Fruit fly (Drosophila melanogaster) whole organism, embryonic: ENCODE measurements around the gene CG32440.
A peak's percentile ranks its signal among the peaks of the same experiment; 100 is the strongest.

Source experiments
- Abd-B ChIP-seq: fragments of 200-800 bp; sonication (Bioruptor generic); optimal IDR thresholded peaks from 2 replicates; lab custom pipeline; 2018; ENCODE audit warnings: missing biosample characterization, mild to moderate bottlenecking, missing genetic modification characterization, moderate library complexity
- Atf3 ChIP-seq: fragments of 200-800 bp; sonication (Bioruptor generic); optimal IDR thresholded peaks from 3 replicates; lab custom pipeline; 2016; ENCODE audit warnings: missing biosample characterization, missing genetic modification characterization
- Bteb2 ChIP-seq: fragments of 200-800 bp; sonication (Bioruptor generic); optimal IDR thresholded peaks from 2 replicates; lab custom pipeline; 2016; ENCODE audit warnings: missing biosample characterization, missing genetic modification characterization
- CG10366 ChIP-seq: fragments of 200-800 bp; sonication (Bioruptor generic); IDR thresholded peaks from 2 replicates; pipeline ENCODE4 v1.3.6; 2022; ENCODE audit warnings: missing biosample characterization, missing genetic modification characterization
- CG10462 ChIP-seq: fragments of 200-800 bp; sonication (Bioruptor generic); optimal IDR thresholded peaks from 2 replicates; lab custom pipeline; 2016; ENCODE audit warnings: missing biosample characterization, missing genetic modification characterization
- CG11093 ChIP-seq: fragments of 200-800 bp; sonication (Bioruptor generic); IDR thresholded peaks from 3 replicates; pipeline ENCODE4 v1.3.6; 2022; ENCODE audit warnings: missing biosample characterization, missing genetic modification characterization
- CG13894 ChIP-seq: fragments of 200-800 bp; sonication (Bioruptor generic); optimal IDR thresholded peaks from 3 replicates; lab custom pipeline; 2018; ENCODE audit warnings: missing biosample characterization, mild to moderate bottlenecking, missing genetic modification characterization, moderate library complexity
- CG14667 ChIP-seq: fragments of 200-800 bp; sonication (Bioruptor generic); IDR thresholded peaks from 2 replicates; pipeline ENCODE4 v1.3.6; 2022; ENCODE audit warnings: missing biosample characterization, missing genetic modification characterization
- CG15601 ChIP-seq: fragments of 200-800 bp; sonication (Bioruptor generic); optimal IDR thresholded peaks from 3 replicates; lab custom pipeline; 2019; ENCODE audit warnings: missing biosample characterization, mild to moderate bottlenecking, missing genetic modification characterization, moderate library complexity
- CG16815 ChIP-seq: fragments of 200-800 bp; sonication (Bioruptor generic); optimal IDR thresholded peaks from 3 replicates; lab custom pipeline; 2017; ENCODE audit warnings: missing biosample characterization, mild to moderate bottlenecking, missing genetic modification characterization
- CG2120 ChIP-seq: fragments of 200-800 bp; sonication (Bioruptor generic); optimal IDR thresholded peaks from 3 replicates; lab custom pipeline; 2016; ENCODE audit warnings: missing biosample characterization, missing genetic modification characterization
- CG2129 ChIP-seq: fragments of 200-800 bp; sonication (Bioruptor generic); IDR thresholded peaks from 2 replicates; pipeline ENCODE4 v1.3.6; 2022; ENCODE audit warnings: missing biosample characterization, missing genetic modification characterization; ENCODE audit not compliant: partially characterized antibody
- CG30431 ChIP-seq: fragments of 200-800 bp; sonication (Bioruptor generic); optimal IDR thresholded peaks from 2 replicates; lab custom pipeline; 2017; ENCODE audit warnings: missing biosample characterization, missing genetic modification characterization
- CG32767 ChIP-seq: fragments of 200-800 bp; sonication (Bioruptor generic); IDR thresholded peaks from 2 replicates; pipeline ENCODE4 v1.3.6; 2022; ENCODE audit warnings: missing biosample characterization, missing genetic modification characterization
- CG3726 ChIP-seq: fragments of 200-800 bp; sonication (Bioruptor generic); IDR thresholded peaks from 3 replicates; pipeline ENCODE4, ENCODE4 v1.3.6; 2022; ENCODE audit warnings: missing biosample characterization, missing genetic modification characterization
- CG5245 ChIP-seq: fragments of 200-800 bp; sonication (Bioruptor generic); optimal IDR thresholded peaks from 3 replicates; lab custom pipeline; 2016; ENCODE audit warnings: missing biosample characterization, missing genetic modification characterization
- CG6272 ChIP-seq: fragments of 200-800 bp; sonication (Bioruptor generic); IDR thresholded peaks from 2 replicates; pipeline ENCODE4 v1.3.6; 2022; ENCODE audit warnings: missing biosample characterization, missing genetic modification characterization
- CG6654 ChIP-seq: fragments of 200-800 bp; sonication (Bioruptor generic); optimal IDR thresholded peaks from 2 replicates; lab custom pipeline; 2017; ENCODE audit warnings: missing biosample characterization, mild to moderate bottlenecking, missing genetic modification characterization
- CG7357 ChIP-seq: fragments of 200-800 bp; sonication (Bioruptor generic); IDR thresholded peaks from 3 replicates; pipeline ENCODE4 v1.3.6; 2022; ENCODE audit warnings: missing biosample characterization, missing genetic modification characterization
- CG9437 ChIP-seq: fragments of 200-800 bp; sonication (Bioruptor generic); optimal IDR thresholded peaks from 2 replicates; lab custom pipeline; 2018; ENCODE audit warnings: missing biosample characterization, mild to moderate bottlenecking, missing genetic modification characterization
- D19A ChIP-seq: fragments of 200-800 bp; optimal IDR thresholded peaks from 3 replicates; lab custom pipeline; 2019; ENCODE audit warnings: missing biosample characterization, mild to moderate bottlenecking, missing genetic modification characterization, moderate library complexity
- D19B ChIP-seq: fragments of 200-800 bp; sonication (Bioruptor generic); optimal IDR thresholded peaks from 2 replicates; lab custom pipeline; 2017; ENCODE audit warnings: missing biosample characterization, mild to moderate bottlenecking, missing genetic modification characterization
- Dll ChIP-seq: fragments of 200-800 bp; sonication (Bioruptor generic); IDR thresholded peaks from 4 replicates; pipeline ENCODE4 v1.3.6; 2022; ENCODE audit warnings: missing biosample characterization, missing genetic modification characterization; ENCODE audit not compliant: partially characterized antibody
- ERR ChIP-seq: fragments of 200-800 bp; sonication (Bioruptor generic); optimal IDR thresholded peaks from 2 replicates; lab custom pipeline; 2016; ENCODE audit warnings: missing biosample characterization, missing genetic modification characterization
- Ets65A ChIP-seq: fragments of 200-800 bp; sonication (Bioruptor generic); peaks from one replicate; lab custom pipeline; 2016; ENCODE audit warnings: missing biosample characterization, missing genetic modification characterization
- Fer2 ChIP-seq: fragments of 200-800 bp; sonication (Bioruptor generic); optimal IDR thresholded peaks from 2 replicates; lab custom pipeline; 2018; ENCODE audit warnings: missing biosample characterization, mild to moderate bottlenecking, missing genetic modification characterization, moderate library complexity
- HLHmδ ChIP-seq: fragments of 200-800 bp; sonication (Bioruptor generic); optimal IDR thresholded peaks from 2 replicates; lab custom pipeline; 2018; ENCODE audit warnings: missing biosample characterization, mild to moderate bottlenecking, missing genetic modification characterization, moderate library complexity
- Hr39 ChIP-seq: fragments of >200 bp; optimal IDR thresholded peaks from 2 replicates; lab custom pipeline; 2017
- NC2α ChIP-seq: fragments of 200-800 bp; sonication (Bioruptor generic); optimal IDR thresholded peaks from 2 replicates; lab custom pipeline; 2016; ENCODE audit warnings: missing biosample characterization, missing genetic modification characterization
- Optix ChIP-seq: fragments of 200-800 bp; sonication (Bioruptor generic); IDR thresholded peaks from 3 replicates; pipeline ENCODE4 v1.3.6; 2022; ENCODE audit warnings: missing biosample characterization, missing genetic modification characterization
- Poxn ChIP-seq: fragments of 200-800 bp; sonication (Bioruptor generic); IDR thresholded peaks from 2 replicates; pipeline ENCODE4 v1.3.6; 2022; ENCODE audit warnings: missing biosample characterization, missing genetic modification characterization
- Scr ChIP-seq: fragments of 200-800 bp; sonication (Bioruptor generic); IDR thresholded peaks from 2 replicates; pipeline ENCODE4 v1.3.6; 2022; ENCODE audit warnings: missing biosample characterization, missing genetic modification characterization; ENCODE audit not compliant: partially characterized antibody
- Side ChIP-seq: fragments of 200-800 bp; sonication (Bioruptor generic); optimal IDR thresholded peaks from 2 replicates; lab custom pipeline; 2016; ENCODE audit warnings: missing biosample characterization, missing genetic modification characterization
- amos ChIP-seq: fragments of 200-800 bp; sonication (Bioruptor generic); IDR thresholded peaks from 2 replicates; pipeline ENCODE4 v1.3.6; 2022; ENCODE audit warnings: missing biosample characterization, missing genetic modification characterization; ENCODE audit not compliant: partially characterized antibody
- ap ChIP-seq: fragments of 200-800 bp; sonication (Bioruptor generic); IDR thresholded peaks from 2 replicates; pipeline ENCODE4 v1.3.6; 2022; ENCODE audit warnings: missing biosample characterization, missing genetic modification characterization
- bsh ChIP-seq, 2 experiments: fragments of 200-800 bp; sonication (Bioruptor generic); optimal IDR thresholded peaks; 2 replicates each; lab custom pipeline; 2017 to 2018; ENCODE audit warnings: mild to moderate bottlenecking in 2 of 2, missing biosample characterization in 2 of 2, missing genetic modification characterization in 2 of 2, moderate library complexity in 1 of 2
- crp ChIP-seq, 2 experiments: fragments of 200-800 bp; sonication (Bioruptor generic); optimal IDR thresholded peaks; 2 replicates in 1 of 2; 3 replicates in 1 of 2; lab custom pipeline; 2017; ENCODE audit warnings: missing biosample characterization in 2 of 2, missing genetic modification characterization in 2 of 2, mild to moderate bottlenecking in 1 of 2, moderate library complexity in 1 of 2
- danr ChIP-seq: fragments of 200-800 bp; sonication (Bioruptor generic); IDR thresholded peaks from 2 replicates; pipeline ENCODE4 v1.3.6; 2022; ENCODE audit warnings: missing biosample characterization, missing genetic modification characterization
- dimm ChIP-seq: fragments of 200-800 bp; sonication (Bioruptor generic); IDR thresholded peaks from 2 replicates; pipeline ENCODE4 v1.3.6; 2022; ENCODE audit warnings: missing biosample characterization, missing genetic modification characterization
- eve ChIP-seq, 2 experiments: fragments of >200 bp; optimal IDR thresholded peaks; 2 replicates each; lab custom pipeline; 2017; ENCODE audit warnings: missing biosample characterization in 2 of 2, missing genetic modification characterization in 2 of 2
- exex ChIP-seq: fragments of 200-800 bp; sonication (Bioruptor generic); optimal IDR thresholded peaks from 4 replicates; lab custom pipeline; 2018; ENCODE audit warnings: missing biosample characterization, mild to moderate bottlenecking, missing genetic modification characterization, moderate library complexity
- grn ChIP-seq: fragments of 200-800 bp; sonication (Bioruptor generic); optimal IDR thresholded peaks from 3 replicates; lab custom pipeline; 2017; ENCODE audit warnings: missing biosample characterization, missing genetic modification characterization
- her ChIP-seq: fragments of 200-800 bp; sonication (Bioruptor generic); optimal IDR thresholded peaks from 2 replicates; lab custom pipeline; 2016; ENCODE audit warnings: missing biosample characterization, missing genetic modification characterization
- mam ChIP-seq: fragments of 200-800 bp; sonication (Bioruptor generic); optimal IDR thresholded peaks from 3 replicates; lab custom pipeline; 2016; ENCODE audit warnings: missing biosample characterization, missing genetic modification characterization
- nmo ChIP-seq: fragments of 200-800 bp; sonication (Bioruptor generic); optimal IDR thresholded peaks from 2 replicates; lab custom pipeline; 2018; ENCODE audit warnings: missing biosample characterization, mild to moderate bottlenecking, missing genetic modification characterization, moderate library complexity
- prd ChIP-seq, 3 experiments: fragments of >200 bp in 2 of 3; fragments of 200-800 bp in 1 of 3; sonication (Bioruptor generic) in 1 of 3; optimal IDR thresholded peaks in 2 of 3; IDR thresholded peaks in 1 of 3; 2 replicates in 2 of 3; 3 replicates in 1 of 3; pipeline versions ENCODE4 v1.3.6 to Lab custom; 2017 to 2022; ENCODE audit warnings: missing biosample characterization in 1 of 3, missing genetic modification characterization in 1 of 3
- sisA ChIP-seq: fragments of 200-800 bp; sonication (Bioruptor generic); IDR thresholded peaks from 2 replicates; pipeline ENCODE4 v1.3.6; 2022; ENCODE audit warnings: missing biosample characterization, missing genetic modification characterization
- tap ChIP-seq: fragments of 200-800 bp; optimal IDR thresholded peaks from 3 replicates; lab custom pipeline; 2019; ENCODE audit warnings: missing biosample characterization, mild to moderate bottlenecking, missing genetic modification characterization, moderate library complexity
- tup ChIP-seq: fragments of 200-800 bp; sonication (Bioruptor generic); optimal IDR thresholded peaks from 2 replicates; lab custom pipeline; 2016; ENCODE audit warnings: missing biosample characterization, mild to moderate bottlenecking, missing genetic modification characterization, moderate library complexity
- twi ChIP-seq: fragments of 200-800 bp; optimal IDR thresholded peaks from 2 replicates; lab custom pipeline; 2019; ENCODE audit warnings: missing biosample characterization, mild to moderate bottlenecking, missing genetic modification characterization, moderate library complexity

The CG32440 gene

DNA sequence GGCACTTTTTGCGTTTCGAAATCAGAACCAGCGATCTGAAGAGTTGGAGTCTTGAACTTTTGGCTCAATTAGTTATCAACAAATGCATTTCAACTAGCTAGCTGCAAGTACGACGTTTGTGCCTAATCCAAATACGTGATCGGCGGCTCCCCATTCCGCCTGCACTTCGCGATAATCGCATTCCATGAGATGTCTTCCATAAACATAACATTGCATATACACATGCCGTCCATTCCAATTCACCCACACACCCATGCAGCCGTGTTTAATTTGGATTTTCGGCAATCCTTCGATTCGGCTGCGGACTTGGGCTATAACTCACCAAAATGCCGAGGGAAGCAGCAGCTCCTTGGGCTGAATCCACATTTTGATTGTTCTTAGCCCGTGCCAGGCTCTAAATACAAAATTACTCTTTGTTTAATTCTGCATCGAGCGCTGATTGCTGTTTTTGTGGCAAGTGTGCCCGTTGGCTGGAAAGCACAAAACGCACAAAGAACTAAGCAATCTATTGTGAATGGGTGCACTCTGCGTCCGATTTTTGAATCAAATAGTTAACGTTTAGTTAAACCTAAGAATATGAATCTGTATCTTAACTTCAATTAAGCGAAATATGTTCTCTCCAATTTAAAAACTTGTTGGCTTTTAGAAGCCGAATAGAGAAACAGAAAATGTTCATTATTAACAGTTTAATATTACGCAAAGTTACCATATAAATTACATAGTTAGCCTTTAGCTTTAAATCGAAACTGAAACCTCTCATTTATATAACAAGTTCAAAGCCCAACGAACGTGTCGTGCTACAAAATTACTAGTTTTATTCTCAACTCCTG, 16.5 kb upstream of the CG32440 start, which contains the start of the genes Tbc1d8-9 and CG32436 (continued):
- TF ChIP-seq HLHmδ (GFP tag; lab: Kevin White, UChicago): no peak
- no peak for TF ChIP-seq Poxn
- TF ChIP-seq CG6654 (GFP tag; lab: Kevin White, UChicago): no peak
- TF ChIP-seq Scr: no peak
- no peak for TF ChIP-seq prd (optimal IDR thresholded peaks at IDR 0.05; lab: Kevin White, UChicago)
- TF ChIP-seq prd (GFP tag; IDR thresholded peaks at IDR 0.05; lab: Robert Waterston, UW): no peak
- no peak for TF ChIP-seq CG16815 (GFP tag; lab: Kevin White, UChicago)
- no peak for TF ChIP-seq D19B (GFP tag; lab: Kevin White, UChicago)
- no peak for TF ChIP-seq her
- TF ChIP-seq CG32767 (GFP tag; lab: Robert Waterston, UW): peak; percentile 73
- no peak for TF ChIP-seq Atf3 (GFP tag; lab: Kevin White, UChicago)
- TF ChIP-seq Bteb2 (GFP tag; lab: Kevin White, UChicago): no peak
- TF ChIP-seq dimm (GFP tag; lab: Robert Waterston, UW): no peak
- no peak for TF ChIP-seq Abd-B (GFP tag; lab: Kevin White, UChicago)
- no peak for TF ChIP-seq eve (GFP tag; optimal IDR thresholded peaks at IDR 0.05; lab: Kevin White, UChicago)
- TF ChIP-seq Fer2 (tag; lab: Kevin White, UChicago): no peak
- no peak for TF ChIP-seq CG6272 (GFP tag; lab: Robert Waterston, UW)
- TF ChIP-seq ap (GFP tag; lab: Robert Waterston, UW): no peak
- no peak for TF ChIP-seq mam (GFP tag; lab: Kevin White, UChicago)
- TF ChIP-seq CG7357 (GFP tag; lab: Robert Waterston, UW): no peak
- peak; percentile 38; the same call in 1 of the 4 replicates for TF ChIP-seq Dll (GFP tag; lab: Robert Waterston, UW)
- no peak for TF ChIP-seq ERR (GFP tag; lab: Kevin White, UChicago)
- no peak for TF ChIP-seq CG5245 (GFP tag; lab: Kevin White, UChicago)
- no peak for TF ChIP-seq CG11093 (GFP tag; lab: Robert Waterston, UW)
- TF ChIP-seq nmo (GFP tag; lab: Kevin White, UChicago): peak; percentile 28
- TF ChIP-seq amos (GFP tag; lab: Robert Waterston, UW): peak; percentile 28; the same call in 1 of the 2 replicates
- no peak for TF ChIP-seq bsh (GFP tag; optimal IDR thresholded peaks at IDR 0.05; lab: Kevin White, UChicago)
- no peak for TF ChIP-seq CG15601 (tag; lab: Kevin White, UChicago)
- TF ChIP-seq D19A (tag; lab: Kevin White, UChicago): no peak
- TF ChIP-seq CG2129 (GFP tag; lab: Robert Waterston, UW): no peak
- TF ChIP-seq grn: no peak
- TF ChIP-seq tup: no peak
- no peak for TF ChIP-seq Ets65A (GFP tag; lab: Kevin White, UChicago)
- TF ChIP-seq Hr39 (lab: Kevin White, UChicago): no peak
- TF ChIP-seq Optix (GFP tag; lab: Robert Waterston, UW): no peak
- no peak for TF ChIP-seq CG13894 (tag; lab: Kevin White, UChicago)
- no peak for TF ChIP-seq CG14667 (GFP tag; lab: Robert Waterston, UW)
- TF ChIP-seq CG10462 (GFP tag; lab: Kevin White, UChicago): no peak
- TF ChIP-seq tap (tag; lab: Kevin White, UChicago): no peak
- TF ChIP-seq CG2120 (GFP tag; lab: Kevin White, UChicago): no peak
- TF ChIP-seq exex (tag; lab: Kevin White, UChicago): no peak
- TF ChIP-seq sisA (GFP tag; lab: Robert Waterston, UW): no peak
- TF ChIP-seq CG3726 (GFP tag; lab: Robert Waterston, UW): no peak
- TF ChIP-seq CG10366: no peak
- no peak for TF ChIP-seq CG30431
- no peak for TF ChIP-seq CG9437 (GFP tag; lab: Kevin White, UChicago)
- TF ChIP-seq twi: no peak
- TF ChIP-seq danr (GFP tag; lab: Robert Waterston, UW): no peak
- no peak for TF ChIP-seq Side (GFP tag; lab: Kevin White, UChicago)
- no peak for TF ChIP-seq NC2α
- TF ChIP-seq crp (GFP tag; optimal IDR thresholded peaks at IDR 0.05; lab: Kevin White, UChicago): no peak
